Worm (Caenorhabditis elegans) whole organism, L1 larva: ENCODE data around the gene bus-17.

ENCODE experiments used
- C16A3.4 ChIP-seq: fragments of 150-350 bp; optimal IDR thresholded peaks from 2 replicates; lab custom pipeline; 2014; ENCODE audit warnings: missing biosample characterization, missing genetic modification characterization
- C34B4.2 ChIP-seq: sonication (generic microtip); optimal IDR thresholded peaks from 2 replicates; lab custom pipeline; 2017; ENCODE audit warnings: mild to moderate bottlenecking, missing genetic modification characterization, missing compliant biosample characterization
- Y116A8C.19 ChIP-seq: sonication (generic microtip); optimal IDR thresholded peaks from 2 replicates; lab custom pipeline; 2016; ENCODE audit warnings: missing compliant biosample characterization, missing genetic modification characterization, borderline replicate concordance
- aha-1 ChIP-seq: fragments of 150-350 bp; optimal IDR thresholded peaks from 2 replicates; lab custom pipeline; 2014; ENCODE audit warnings: missing biosample characterization, missing genetic modification characterization
- ama-1 ChIP-seq: fragments of 150-350 bp; optimal IDR thresholded peaks from 2 replicates; lab custom pipeline; 2014
- blmp-1 ChIP-seq: fragments of 150-350 bp; optimal IDR thresholded peaks from 2 replicates; lab custom pipeline; 2014; ENCODE audit warnings: missing biosample characterization, missing genetic modification characterization
- ceh-8 ChIP-seq: fragments of 200-800 bp; sonication (Bioruptor generic); optimal IDR thresholded peaks from 2 replicates; lab custom pipeline; 2018; ENCODE audit warnings: mild to moderate bottlenecking, missing genetic modification characterization, moderate library complexity, missing compliant biosample characterization
- ceh-82 ChIP-seq, 3 experiments: fragments of 150-350 bp in 1 of 3; sonication (generic microtip) in 2 of 3; optimal IDR thresholded peaks; 2 replicates each; lab custom pipeline; 2014 to 2017; ENCODE audit warnings: missing biosample characterization in 3 of 3, missing genetic modification characterization in 3 of 3
- ceh-90 ChIP-seq: sonication (generic microtip); optimal IDR thresholded peaks from 2 replicates; lab custom pipeline; 2016; ENCODE audit warnings: missing genetic modification characterization, missing compliant biosample characterization
- ces-1 ChIP-seq: fragments of 150-350 bp; optimal IDR thresholded peaks from 2 replicates; lab custom pipeline; 2014; ENCODE audit warnings: missing biosample characterization, missing genetic modification reagents, missing genetic modification characterization
- dpl-1 ChIP-seq, 3 experiments: fragments of 150-350 bp in 2 of 3; sonication (generic microtip) in 1 of 3; optimal IDR thresholded peaks; 2 replicates each; lab custom pipeline; 2014 to 2017; ENCODE audit warnings: missing biosample characterization in 3 of 3, missing genetic modification characterization in 3 of 3, missing genetic modification reagents in 3 of 3
- efl-1 ChIP-seq, 4 experiments: fragments of 150-350 bp; optimal IDR thresholded peaks in 3 of 4; peaks in 1 of 4; 1 replicate in 1 of 4; 2 replicates in 3 of 4; lab custom pipeline; 2014; ENCODE audit warnings: missing biosample characterization in 2 of 4, missing genetic modification characterization in 2 of 4, missing genetic modification reagents in 2 of 4
- elt-2 ChIP-seq: sonication (generic microtip); optimal IDR thresholded peaks from 2 replicates; lab custom pipeline; 2016; ENCODE audit warnings: missing genetic modification characterization, mild to moderate bottlenecking, inconsistent platforms, missing compliant biosample characterization, missing genetic modification reagents
- fkh-4 ChIP-seq: sonication (generic microtip); optimal IDR thresholded peaks from 2 replicates; lab custom pipeline; 2016; ENCODE audit warnings: missing compliant biosample characterization, missing genetic modification characterization, borderline replicate concordance
- fkh-8 ChIP-seq: sonication (generic microtip); optimal IDR thresholded peaks from 2 replicates; lab custom pipeline; 2016; ENCODE audit warnings: mild to moderate bottlenecking, missing genetic modification characterization, missing compliant biosample characterization
- hlh-17 ChIP-seq: fragments of 200-800 bp; sonication (Bioruptor generic); optimal IDR thresholded peaks from 2 replicates; lab custom pipeline; 2018; ENCODE audit warnings: missing genetic modification characterization, mild to moderate bottlenecking, missing compliant biosample characterization, moderate library complexity, borderline replicate concordance
- hlh-4 ChIP-seq: sonication (generic microtip); optimal IDR thresholded peaks from 2 replicates; lab custom pipeline; 2016; ENCODE audit warnings: mild to moderate bottlenecking, missing genetic modification characterization, missing compliant biosample characterization
- hpl-2 ChIP-seq: fragments of 150-350 bp; optimal IDR thresholded peaks from 2 replicates; lab custom pipeline; 2014; ENCODE audit warnings: missing biosample characterization, missing genetic modification reagents, missing genetic modification characterization
- jun-1 ChIP-seq: fragments of 150-350 bp; optimal IDR thresholded peaks from 2 replicates; lab custom pipeline; 2014; ENCODE audit warnings: missing biosample characterization, missing genetic modification reagents, missing genetic modification characterization
- lin-15B ChIP-seq: fragments of 150-350 bp; sonication (generic microtip); optimal IDR thresholded peaks from 3 replicates; lab custom pipeline; 2014; ENCODE audit warnings: missing biosample characterization, missing genetic modification characterization
- lin-35 ChIP-seq, 2 experiments: fragments of 150-350 bp; optimal IDR thresholded peaks; 2 replicates each; lab custom pipeline; 2014; ENCODE audit warnings: missing biosample characterization in 2 of 2, missing genetic modification characterization in 2 of 2, missing genetic modification reagents in 2 of 2
- lin-39 ChIP-seq: fragments of 150-350 bp; optimal IDR thresholded peaks from 2 replicates; lab custom pipeline; 2014; ENCODE audit warnings: missing biosample characterization, missing genetic modification reagents, missing genetic modification characterization
- lir-3 ChIP-seq: sonication (generic microtip); optimal IDR thresholded peaks from 2 replicates; lab custom pipeline; 2016; ENCODE audit warnings: mild to moderate bottlenecking, missing genetic modification characterization, moderate library complexity, missing compliant biosample characterization; ENCODE audit not compliant: poor library complexity
- lsy-2 ChIP-seq, 2 experiments: fragments of 150-350 bp; optimal IDR thresholded peaks; 2 replicates each; lab custom pipeline; 2014; ENCODE audit warnings: missing biosample characterization in 2 of 2, missing genetic modification characterization in 2 of 2
- mab-9 ChIP-seq: fragments of 200-800 bp; sonication (Bioruptor generic); IDR thresholded peaks from 2 replicates; pipeline ENCODE4 v1.3.6; 2022; ENCODE audit warnings: missing genetic modification reagents, missing genetic modification characterization, missing compliant biosample characterization
- mdl-1 ChIP-seq, 2 experiments: fragments of 150-350 bp; optimal IDR thresholded peaks; 2 replicates each; lab custom pipeline; 2014 to 2017; ENCODE audit warnings: missing biosample characterization in 2 of 2, missing genetic modification characterization in 2 of 2, inconsistent platforms in 1 of 2
- mef-2 ChIP-seq: fragments of 150-350 bp; optimal IDR thresholded peaks from 2 replicates; lab custom pipeline; 2014; ENCODE audit warnings: missing biosample characterization, missing genetic modification characterization
- mep-1 ChIP-seq: fragments of 150-350 bp; optimal IDR thresholded peaks from 2 replicates; lab custom pipeline; 2014; ENCODE audit warnings: missing biosample characterization, missing genetic modification characterization
- nhr-20 ChIP-seq: sonication (generic microtip); optimal IDR thresholded peaks from 2 replicates; lab custom pipeline; 2016; ENCODE audit warnings: mild to moderate bottlenecking, missing genetic modification characterization, missing compliant biosample characterization
- nhr-237 ChIP-seq: fragments of 150-350 bp; optimal IDR thresholded peaks from 2 replicates; lab custom pipeline; 2014; ENCODE audit warnings: missing biosample characterization, missing genetic modification characterization
- nhr-76 ChIP-seq: sonication (generic microtip); optimal IDR thresholded peaks from 2 replicates; lab custom pipeline; 2017; ENCODE audit warnings: missing biosample characterization, missing genetic modification characterization
- nhr-84 ChIP-seq: sonication (generic microtip); optimal IDR thresholded peaks from 2 replicates; lab custom pipeline; 2017; ENCODE audit warnings: missing biosample characterization, missing genetic modification characterization
- nhr-85 ChIP-seq: sonication (generic microtip); peaks from one replicate; lab custom pipeline; 2016; ENCODE audit warnings: missing genetic modification characterization, inconsistent platforms, missing compliant biosample characterization
- nhr-90 ChIP-seq: sonication (generic microtip); optimal IDR thresholded peaks from 2 replicates; lab custom pipeline; 2016; ENCODE audit warnings: mild to moderate bottlenecking, missing genetic modification characterization, missing compliant biosample characterization; ENCODE audit not compliant: poor library complexity
- pax-3 ChIP-seq: fragments of 200-800 bp; sonication (Bioruptor generic); optimal IDR thresholded peaks from 2 replicates; lab custom pipeline; 2018; ENCODE audit warnings: mild to moderate bottlenecking, missing genetic modification characterization, moderate library complexity, missing compliant biosample characterization
- pqm-1 ChIP-seq: sonication (generic microtip); optimal IDR thresholded peaks from 3 replicates; lab custom pipeline; 2017; ENCODE audit warnings: missing biosample characterization, missing genetic modification characterization
- rnt-1 ChIP-seq: sonication (generic microtip); optimal IDR thresholded peaks from 2 replicates; lab custom pipeline; 2016; ENCODE audit warnings: mild to moderate bottlenecking, missing genetic modification characterization, moderate library complexity, missing compliant biosample characterization
- skn-1 ChIP-seq: fragments of 150-350 bp; optimal IDR thresholded peaks from 2 replicates; lab custom pipeline; 2014; ENCODE audit warnings: missing biosample characterization, missing genetic modification characterization
- snpc-4 ChIP-seq: fragments of 150-350 bp; optimal IDR thresholded peaks from 2 replicates; lab custom pipeline; 2014; ENCODE audit warnings: missing biosample characterization, missing genetic modification characterization
- snu-23 ChIP-seq: sonication (generic microtip); optimal IDR thresholded peaks from 2 replicates; lab custom pipeline; 2016; ENCODE audit warnings: missing genetic modification characterization, missing compliant biosample characterization
- sox-4 ChIP-seq: sonication (generic microtip); optimal IDR thresholded peaks from 2 replicates; lab custom pipeline; 2016; ENCODE audit warnings: missing genetic modification characterization, missing compliant biosample characterization
- tbx-2 ChIP-seq: sonication (generic microtip); optimal IDR thresholded peaks from 2 replicates; lab custom pipeline; 2016; ENCODE audit warnings: missing genetic modification characterization, missing compliant biosample characterization
- tlp-1 ChIP-seq: fragments of 150-350 bp; optimal IDR thresholded peaks from 2 replicates; lab custom pipeline; 2014; ENCODE audit warnings: missing biosample characterization, missing genetic modification characterization
- unc-30 ChIP-seq: sonication (generic microtip); optimal IDR thresholded peaks from 2 replicates; lab custom pipeline; 2017; ENCODE audit warnings: missing biosample characterization, missing genetic modification characterization
- unc-98 ChIP-seq: fragments of 200-800 bp; sonication (Bioruptor generic); IDR thresholded peaks from 2 replicates; pipeline ENCODE4 v1.3.6; 2022; ENCODE audit warnings: missing genetic modification characterization, missing compliant biosample characterization
- vab-15 ChIP-seq: sonication (generic microtip); optimal IDR thresholded peaks from 2 replicates; lab custom pipeline; 2017; ENCODE audit warnings: missing genotype, mild to moderate bottlenecking, missing genetic modification characterization, missing compliant biosample characterization
- zag-1 ChIP-seq: fragments of 150-350 bp; optimal IDR thresholded peaks from 2 replicates; lab custom pipeline; 2014; ENCODE audit warnings: missing biosample characterization, missing genetic modification characterization
- ztf-4 ChIP-seq: fragments of 150-350 bp; optimal IDR thresholded peaks from 2 replicates; lab custom pipeline; 2014; ENCODE audit warnings: missing biosample characterization, missing genetic modification characterization

bus-17 gene

ce11 chrX:15731668-15732067, 34.5 kb downstream of the bus-17 start, which contains the start of gene lin-15A:
TSS of gene lin-15A (plus strand) at chrX:15731968.
- no peak for TF ChIP-seq ceh-8 (GFP tag; lab: Kevin White, UChicago)
- TF ChIP-seq ces-1, result no peak
- no peak for TF ChIP-seq elt-2 (tag; lab: Kevin White, UChicago)
- no peak for TF ChIP-seq unc-98 (GFP tag; lab: Robert Waterston, UW)
- TF ChIP-seq pax-3, result no peak
- TF ChIP-seq C16A3.4 (tag; lab: Kevin White, UChicago), result no peak
- TF ChIP-seq ceh-90 (tag; lab: Kevin White, UChicago), result no peak
- no peak for TF ChIP-seq C34B4.2
- TF ChIP-seq mab-9, result no peak
- no peak for TF ChIP-seq aha-1
- no peak for TF ChIP-seq pqm-1 (tag; lab: Kevin White, UChicago)
- TF ChIP-seq ztf-4 (tag; lab: Kevin White, UChicago), result no peak
- no peak for TF ChIP-seq mep-1 (tag; lab: Kevin White, UChicago)
- no peak for TF ChIP-seq zag-1 (tag; lab: Kevin White, UChicago)
- no peak for TF ChIP-seq lin-39 (tag; lab: Kevin White, UChicago)
- no peak for TF ChIP-seq snu-23 (GFP tag; lab: Kevin White, UChicago)
- TF ChIP-seq nhr-76 (tag; lab: Kevin White, UChicago), result no peak
- no peak for TF ChIP-seq nhr-85
- TF ChIP-seq mef-2, result no peak
- TF ChIP-seq tlp-1 (tag; lab: Kevin White, UChicago), result no peak

- TF ChIP-seq unc-30, result no peak
- TF ChIP-seq lsy-2 (tag; optimal IDR thresholded peaks at IDR 0.05; lab: Kevin White, UChicago), result no peak
- no peak for TF ChIP-seq efl-1 (optimal IDR thresholded peaks at IDR 0.05; lab: Kevin White, UChicago)
- no peak for TF ChIP-seq efl-1 (GFP tag; optimal IDR thresholded peaks at IDR 0.05 in 1 of 2; lab: Kevin White, UChicago)
- TF ChIP-seq fkh-8, result no peak
- TF ChIP-seq nhr-20, result no peak
- TF ChIP-seq lin-39 (tag; lab: Kevin White, UChicago), result no peak
Observed at ce11 chrX:15730342-15730741, 35.8 kb downstream of the bus-17 start.

ce11 chrX:15725566-15726173, 40.5 kb downstream of the bus-17 start, which contains the start of gene lin-15B:
TSS of gene lin-15B (plus strand) at chrX:15726123.
- TF ChIP-seq lin-15B (peak; percentile 42), fkh-4 (tag; lab: Kevin White, UChicago) (no peak), ces-1 (no peak), nhr-237 (tag; lab: Kevin White, UChicago) (no peak), nhr-20 (no peak), jun-1 (tag; lab: Kevin White, UChicago) (no peak)
- TF ChIP-seq, all 84 proteins: peak for 1

ce11 chrX:15724994-15725393, 41.2 kb downstream of the bus-17 start:
- TF ChIP-seq hlh-4 (tag; lab: Kevin White, UChicago) (no peak), lir-3 (no peak), snpc-4 (tag; lab: Kevin White, UChicago) (peak; percentile 62), hpl-2 (no peak), nhr-90 (tag; lab: Kevin White, UChicago) (peak; percentile 68), C16A3.4 (tag; lab: Kevin White, UChicago) (peak; percentile 69), unc-30 (no peak), lin-15B (peak; percentile 93), skn-1 (tag; lab: Kevin White, UChicago) (peak; percentile 24), dpl-1 (GFP tag; optimal IDR thresholded peaks at IDR 0.05; lab: Kevin White, UChicago) (peak; percentile 68 to 73 (median 73)), rnt-1 (tag; lab: Kevin White, UChicago) (peak; percentile 80), hlh-17 (GFP tag; lab: Kevin White, UChicago) (no peak), vab-15 (tag; lab: Kevin White, UChicago) (no peak), ceh-90 (tag; lab: Kevin White, UChicago) (no peak), mdl-1 (tag; optimal IDR thresholded peaks at IDR 0.05; lab: Kevin White, UChicago) (peak in 1 of 2 experiments; percentile 81), sox-4 (tag; lab: Kevin White, UChicago) (no peak), ama-1 (no peak), nhr-84 (no peak), tbx-2 (tag; lab: Kevin White, UChicago) (peak; percentile 70), ceh-82 (tag; optimal IDR thresholded peaks at IDR 0.05; lab: Kevin White, UChicago) (peak; percentile 33 to 69 (median 57)), Y116A8C.19 (tag; lab: Kevin White, UChicago) (no peak), blmp-1 (tag; lab: Kevin White, UChicago) (peak; percentile 97), aha-1 (no peak), lin-35 (GFP tag; optimal IDR thresholded peaks at IDR 0.05; lab: Kevin White, UChicago) (peak; percentile 56 to 86)
